Worm (Caenorhabditis elegans) whole organism, late embryonic: Measurements from ENCODE around the gene T19H5.4.

Source experiments
- F13H6.1 ChIP-seq: sonication (generic microtip); optimal IDR thresholded peaks from 2 replicates; lab custom pipeline; 2016; ENCODE audit warnings: missing genetic modification characterization, missing compliant biosample characterization
- ama-1 ChIP-seq: fragments of 150-350 bp; optimal IDR thresholded peaks from 2 replicates; lab custom pipeline; 2014
- ceh-14 ChIP-seq: sonication (generic microtip); optimal IDR thresholded peaks from 2 replicates; lab custom pipeline; 2016; ENCODE audit warnings: missing genotype, missing genetic modification characterization, missing compliant biosample characterization
- ceh-6 ChIP-seq: fragments of 200-800 bp; sonication (Bioruptor generic); optimal IDR thresholded peaks from 2 replicates; lab custom pipeline; 2018; ENCODE audit warnings: mild to moderate bottlenecking, missing genetic modification characterization, missing compliant biosample characterization
- elt-2 ChIP-seq: sonication (generic microtip); optimal IDR thresholded peaks from 2 replicates; lab custom pipeline; 2016; ENCODE audit warnings: missing genetic modification reagents, missing genetic modification characterization, missing compliant biosample characterization
- fkh-10 ChIP-seq: fragments of 150-350 bp; optimal IDR thresholded peaks from 2 replicates; lab custom pipeline; 2014; ENCODE audit warnings: missing biosample characterization, missing genetic modification reagents, missing genetic modification characterization
- nfya-1 ChIP-seq: sonication (generic microtip); optimal IDR thresholded peaks from 2 replicates; lab custom pipeline; 2017; ENCODE audit warnings: missing genetic modification characterization, mild to moderate bottlenecking, missing compliant biosample characterization, antibody characterized with exemption, moderate library complexity
- pat-9 ChIP-seq: fragments of 200-800 bp; sonication (Bioruptor generic); optimal IDR thresholded peaks from 2 replicates; lab custom pipeline; 2018; ENCODE audit warnings: mild to moderate bottlenecking, missing genetic modification characterization, moderate library complexity, missing compliant biosample characterization
- pqm-1 ChIP-seq: sonication (generic microtip); optimal IDR thresholded peaks from 2 replicates; lab custom pipeline; 2016; ENCODE audit warnings: missing genetic modification characterization, missing compliant biosample characterization
- sdc-2 ChIP-seq: sonication (generic microtip); optimal IDR thresholded peaks from 2 replicates; lab custom pipeline; 2016; ENCODE audit warnings: missing genotype, missing genetic modification characterization, missing compliant biosample characterization
- unc-55 ChIP-seq: sonication (generic microtip); optimal IDR thresholded peaks from 2 replicates; lab custom pipeline; 2017; ENCODE audit warnings: missing biosample characterization, missing genetic modification reagents, missing genetic modification characterization
- unc-86 ChIP-seq: sonication (generic microtip); optimal IDR thresholded peaks from 2 replicates; lab custom pipeline; 2016; ENCODE audit warnings: missing genetic modification characterization, missing compliant biosample characterization

ce11 chrII:9491045-9491444, 3.9 kb upstream of the T19H5.4 start:
- TF ChIP-seq ceh-14 (tag; lab: Kevin White, UChicago) (no peak), nfya-1 (tag; lab: Kevin White, UChicago) (peak; percentile 31), sdc-2 (tag; lab: Kevin White, UChicago) (no peak), unc-55 (peak; percentile 51), ama-1 (lab: Kevin White, UChicago) (no peak), elt-2 (peak; percentile 48), F13H6.1 (tag; lab: Kevin White, UChicago) (no peak), pqm-1 (tag; lab: Kevin White, UChicago) (no peak), pat-9 (tag; lab: Kevin White, UChicago) (no peak), ceh-6 (no peak), fkh-10 (GFP tag; lab: Kevin White, UChicago) (no peak), unc-86 (tag; lab: Kevin White, UChicago) (no peak)
